Worm (Caenorhabditis elegans) whole organism, L1 larva: ENCODE data around the gene srpa-68.

Source experiments
- C04F5.9 ChIP-seq: sonication (generic microtip); optimal IDR thresholded peaks from 2 replicates; lab custom pipeline; 2016; ENCODE audit warnings: missing genetic modification characterization, missing compliant biosample characterization
- C34B4.2 ChIP-seq: sonication (generic microtip); optimal IDR thresholded peaks from 2 replicates; lab custom pipeline; 2017; ENCODE audit warnings: mild to moderate bottlenecking, missing genetic modification characterization, missing compliant biosample characterization
- F16B12.6 ChIP-seq: fragments of 150-350 bp; optimal IDR thresholded peaks from 2 replicates; lab custom pipeline; 2014; ENCODE audit warnings: missing biosample characterization, missing genetic modification characterization
- Y116A8C.19 ChIP-seq: sonication (generic microtip); optimal IDR thresholded peaks from 2 replicates; lab custom pipeline; 2016; ENCODE audit warnings: missing compliant biosample characterization, missing genetic modification characterization, borderline replicate concordance
- ceh-63 ChIP-seq: fragments of 200-800 bp; sonication (Bioruptor generic); optimal IDR thresholded peaks from 2 replicates; lab custom pipeline; 2018; ENCODE audit warnings: mild to moderate bottlenecking, missing genetic modification characterization, missing compliant biosample characterization
- ceh-88 ChIP-seq: fragments of 200-800 bp; sonication (Bioruptor generic); IDR thresholded peaks from 2 replicates; pipeline ENCODE4 v1.3.6; 2022; ENCODE audit warnings: missing genetic modification characterization, missing compliant biosample characterization
- ces-1 ChIP-seq: fragments of 150-350 bp; optimal IDR thresholded peaks from 2 replicates; lab custom pipeline; 2014; ENCODE audit warnings: missing biosample characterization, missing genetic modification reagents, missing genetic modification characterization
- dsc-1 ChIP-seq: sonication (generic microtip); optimal IDR thresholded peaks from 2 replicates; lab custom pipeline; 2016; ENCODE audit warnings: mild to moderate bottlenecking, missing genetic modification characterization, missing compliant biosample characterization
- efl-1 ChIP-seq, 4 experiments: fragments of 150-350 bp; optimal IDR thresholded peaks in 3 of 4; peaks in 1 of 4; 1 replicate in 1 of 4; 2 replicates in 3 of 4; lab custom pipeline; 2014; ENCODE audit warnings: missing biosample characterization in 2 of 4, missing genetic modification characterization in 2 of 4, missing genetic modification reagents in 2 of 4
- efl-3 ChIP-seq: fragments of 200-800 bp; sonication (Bioruptor generic); optimal IDR thresholded peaks from 2 replicates; lab custom pipeline; 2018; ENCODE audit warnings: mild to moderate bottlenecking, missing genetic modification characterization, missing compliant biosample characterization
- egl-13 ChIP-seq: sonication (generic microtip); optimal IDR thresholded peaks from 2 replicates; lab custom pipeline; 2016; ENCODE audit warnings: missing genotype, missing genetic modification reagents, missing genetic modification characterization, missing compliant biosample characterization
- elt-2 ChIP-seq: sonication (generic microtip); optimal IDR thresholded peaks from 2 replicates; lab custom pipeline; 2016; ENCODE audit warnings: missing genetic modification characterization, mild to moderate bottlenecking, inconsistent platforms, missing compliant biosample characterization, missing genetic modification reagents
- elt-3 ChIP-seq, 6 experiments: fragments of 150-350 bp in 1 of 6; sonication (generic microtip); optimal IDR thresholded peaks; 2 replicates each; lab custom pipeline; 2017 to 2018; ENCODE audit warnings: missing biosample characterization in 6 of 6, missing genetic modification characterization in 6 of 6, inconsistent platforms in 1 of 6
- fkh-10 ChIP-seq: sonication (generic microtip); optimal IDR thresholded peaks from 2 replicates; lab custom pipeline; 2017; ENCODE audit warnings: missing biosample characterization, missing genetic modification reagents, missing genetic modification characterization
- fkh-8 ChIP-seq: sonication (generic microtip); optimal IDR thresholded peaks from 2 replicates; lab custom pipeline; 2016; ENCODE audit warnings: mild to moderate bottlenecking, missing genetic modification characterization, missing compliant biosample characterization
- hpl-2 ChIP-seq: fragments of 150-350 bp; optimal IDR thresholded peaks from 2 replicates; lab custom pipeline; 2014; ENCODE audit warnings: missing biosample characterization, missing genetic modification reagents, missing genetic modification characterization
- jun-1 ChIP-seq: fragments of 150-350 bp; optimal IDR thresholded peaks from 2 replicates; lab custom pipeline; 2014; ENCODE audit warnings: missing biosample characterization, missing genetic modification reagents, missing genetic modification characterization
- lin-13 ChIP-seq: fragments of 150-350 bp; optimal IDR thresholded peaks from 2 replicates; lab custom pipeline; 2014; ENCODE audit warnings: missing biosample characterization, missing genetic modification reagents, missing genetic modification characterization
- lin-14 ChIP-seq: fragments of 200-800 bp; sonication (Bioruptor generic); optimal IDR thresholded peaks from 2 replicates; lab custom pipeline; 2018; ENCODE audit warnings: mild to moderate bottlenecking, missing genetic modification characterization, moderate library complexity, missing compliant biosample characterization
- lin-35 ChIP-seq, 2 experiments: fragments of 150-350 bp; optimal IDR thresholded peaks; 2 replicates each; lab custom pipeline; 2014; ENCODE audit warnings: missing biosample characterization in 2 of 2, missing genetic modification characterization in 2 of 2, missing genetic modification reagents in 2 of 2
- lin-39 ChIP-seq: fragments of 150-350 bp; optimal IDR thresholded peaks from 2 replicates; lab custom pipeline; 2014; ENCODE audit warnings: missing biosample characterization, missing genetic modification reagents, missing genetic modification characterization
- lir-3 ChIP-seq: sonication (generic microtip); optimal IDR thresholded peaks from 2 replicates; lab custom pipeline; 2016; ENCODE audit warnings: mild to moderate bottlenecking, missing genetic modification characterization, moderate library complexity, missing compliant biosample characterization; ENCODE audit not compliant: poor library complexity
- lsy-2 ChIP-seq, 2 experiments: fragments of 150-350 bp; optimal IDR thresholded peaks; 2 replicates each; lab custom pipeline; 2014; ENCODE audit warnings: missing biosample characterization in 2 of 2, missing genetic modification characterization in 2 of 2
- mab-9 ChIP-seq: fragments of 200-800 bp; sonication (Bioruptor generic); IDR thresholded peaks from 2 replicates; pipeline ENCODE4 v1.3.6; 2022; ENCODE audit warnings: missing genetic modification reagents, missing genetic modification characterization, missing compliant biosample characterization
- mef-2 ChIP-seq: fragments of 150-350 bp; optimal IDR thresholded peaks from 2 replicates; lab custom pipeline; 2014; ENCODE audit warnings: missing biosample characterization, missing genetic modification characterization
- mep-1 ChIP-seq: fragments of 150-350 bp; optimal IDR thresholded peaks from 2 replicates; lab custom pipeline; 2014; ENCODE audit warnings: missing biosample characterization, missing genetic modification characterization
- nhr-12 ChIP-seq: sonication (generic microtip); optimal IDR thresholded peaks from 2 replicates; lab custom pipeline; 2017; ENCODE audit warnings: missing biosample characterization, missing genetic modification characterization
- nhr-19 ChIP-seq: fragments of 200-800 bp; sonication (Bioruptor generic); conservative IDR thresholded peaks from 2 replicates; pipeline ENCODE4 v1.3.6; 2022; ENCODE audit warnings: missing genetic modification characterization, missing compliant biosample characterization
- nhr-20 ChIP-seq: sonication (generic microtip); optimal IDR thresholded peaks from 2 replicates; lab custom pipeline; 2016; ENCODE audit warnings: mild to moderate bottlenecking, missing genetic modification characterization, missing compliant biosample characterization
- nhr-237 ChIP-seq: fragments of 150-350 bp; optimal IDR thresholded peaks from 2 replicates; lab custom pipeline; 2014; ENCODE audit warnings: missing biosample characterization, missing genetic modification characterization
- nhr-28 ChIP-seq: fragments of 150-350 bp; optimal IDR thresholded peaks from 2 replicates; lab custom pipeline; 2014; ENCODE audit warnings: missing biosample characterization, missing genetic modification characterization
- nhr-47 ChIP-seq: sonication (generic microtip); optimal IDR thresholded peaks from 2 replicates; lab custom pipeline; 2016; ENCODE audit warnings: mild to moderate bottlenecking, missing genetic modification characterization, moderate library complexity, missing compliant biosample characterization
- nhr-77 ChIP-seq: fragments of 150-350 bp; optimal IDR thresholded peaks from 2 replicates; lab custom pipeline; 2014; ENCODE audit warnings: missing biosample characterization, missing genetic modification characterization
- nhr-84 ChIP-seq: sonication (generic microtip); optimal IDR thresholded peaks from 2 replicates; lab custom pipeline; 2017; ENCODE audit warnings: missing biosample characterization, missing genetic modification characterization
- nhr-85 ChIP-seq: sonication (generic microtip); peaks from one replicate; lab custom pipeline; 2016; ENCODE audit warnings: missing genetic modification characterization, inconsistent platforms, missing compliant biosample characterization
- pqm-1 ChIP-seq: sonication (generic microtip); optimal IDR thresholded peaks from 3 replicates; lab custom pipeline; 2017; ENCODE audit warnings: missing biosample characterization, missing genetic modification characterization
- rnt-1 ChIP-seq: sonication (generic microtip); optimal IDR thresholded peaks from 2 replicates; lab custom pipeline; 2016; ENCODE audit warnings: mild to moderate bottlenecking, missing genetic modification characterization, moderate library complexity, missing compliant biosample characterization
- skn-1 ChIP-seq: fragments of 150-350 bp; optimal IDR thresholded peaks from 2 replicates; lab custom pipeline; 2014; ENCODE audit warnings: missing biosample characterization, missing genetic modification characterization
- snpc-4 ChIP-seq: fragments of 150-350 bp; optimal IDR thresholded peaks from 2 replicates; lab custom pipeline; 2014; ENCODE audit warnings: missing biosample characterization, missing genetic modification characterization
- sox-4 ChIP-seq: sonication (generic microtip); optimal IDR thresholded peaks from 2 replicates; lab custom pipeline; 2016; ENCODE audit warnings: missing genetic modification characterization, missing compliant biosample characterization
- sptf-1 ChIP-seq: fragments of 150-350 bp; optimal IDR thresholded peaks from 2 replicates; lab custom pipeline; 2014; ENCODE audit warnings: missing biosample characterization, missing genetic modification characterization
- sup-37 ChIP-seq: fragments of 200-800 bp; sonication (Bioruptor generic); optimal IDR thresholded peaks from 2 replicates; lab custom pipeline; 2018; ENCODE audit warnings: mild to moderate bottlenecking, missing genetic modification characterization, missing compliant biosample characterization
- swsn-7 ChIP-seq: sonication (generic microtip); optimal IDR thresholded peaks from 2 replicates; lab custom pipeline; 2016; ENCODE audit warnings: missing genetic modification characterization, missing compliant biosample characterization
- tbx-2 ChIP-seq: sonication (generic microtip); optimal IDR thresholded peaks from 2 replicates; lab custom pipeline; 2016; ENCODE audit warnings: missing genetic modification characterization, missing compliant biosample characterization
- unc-86 ChIP-seq: sonication (generic microtip); optimal IDR thresholded peaks from 2 replicates; lab custom pipeline; 2016; ENCODE audit warnings: missing genetic modification characterization, missing compliant biosample characterization
- unc-98 ChIP-seq: fragments of 200-800 bp; sonication (Bioruptor generic); IDR thresholded peaks from 2 replicates; pipeline ENCODE4 v1.3.6; 2022; ENCODE audit warnings: missing genetic modification characterization, missing compliant biosample characterization
- vab-15 ChIP-seq: sonication (generic microtip); optimal IDR thresholded peaks from 2 replicates; lab custom pipeline; 2017; ENCODE audit warnings: missing genotype, mild to moderate bottlenecking, missing genetic modification characterization, missing compliant biosample characterization
- xbp-1 ChIP-seq: sonication (generic microtip); optimal IDR thresholded peaks from 2 replicates; lab custom pipeline; 2016; ENCODE audit warnings: missing genetic modification characterization, missing compliant biosample characterization
- zag-1 ChIP-seq: fragments of 150-350 bp; optimal IDR thresholded peaks from 2 replicates; lab custom pipeline; 2014; ENCODE audit warnings: missing biosample characterization, missing genetic modification characterization
- zip-4 ChIP-seq: fragments of 200-800 bp; sonication (Bioruptor generic); optimal IDR thresholded peaks from 2 replicates; lab custom pipeline; 2018; ENCODE audit warnings: mild to moderate bottlenecking, missing genetic modification characterization, moderate library complexity, missing compliant biosample characterization
- ztf-11 ChIP-seq, 2 experiments: sonication (generic microtip); optimal IDR thresholded peaks; 2 replicates each; lab custom pipeline; 2016 to 2017; ENCODE audit warnings: missing genetic modification characterization in 2 of 2, missing biosample characterization in 1 of 2, missing compliant biosample characterization in 1 of 2

Gene srpa-68

DNA sequence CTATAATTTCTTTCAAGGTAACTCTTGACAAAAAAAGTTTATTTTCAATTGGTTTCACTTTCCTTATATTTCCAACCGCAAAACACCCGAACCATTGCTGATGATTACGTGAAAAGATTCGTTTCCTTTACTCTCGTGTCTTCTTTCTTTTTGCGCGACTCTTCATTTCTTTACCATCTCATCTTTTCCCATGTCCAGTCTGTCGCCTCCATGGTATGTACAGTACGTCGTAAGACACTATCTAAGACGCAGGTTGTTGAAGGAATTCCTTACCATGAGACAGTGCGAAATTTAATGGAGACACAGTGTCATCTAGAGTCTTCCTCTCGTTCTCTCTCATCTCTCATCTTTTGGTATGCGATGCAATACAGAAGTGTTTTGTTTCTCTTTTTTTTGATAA is 8.7 kb upstream of the srpa-68 start (continued):
- TF ChIP-seq efl-1 (optimal IDR thresholded peaks at IDR 0.05; lab: Kevin White, UChicago) (peak; percentile 58 to 72), efl-1 (GFP tag; optimal IDR thresholded peaks at IDR 0.05 in 1 of 2; lab: Kevin White, UChicago) (peak; percentile 3 to 91), jun-1 (peak; percentile 77), rnt-1 (tag; lab: Kevin White, UChicago) (no peak), zag-1 (no peak), ceh-63 (GFP tag; lab: Kevin White, UChicago) (no peak), sup-37 (GFP tag; lab: Kevin White, UChicago) (no peak), ceh-88 (GFP tag; lab: Robert Waterston, UW) (no peak), efl-3 (GFP tag; lab: Kevin White, UChicago) (no peak), fkh-10 (GFP tag; lab: Kevin White, UChicago) (no peak), lin-39 (no peak), nhr-84 (tag; lab: Kevin White, UChicago) (no peak), swsn-7 (tag; lab: Kevin White, UChicago) (peak; percentile 37), nhr-77 (tag; lab: Kevin White, UChicago) (peak; percentile 64), fkh-8 (tag; lab: Kevin White, UChicago) (no peak), pqm-1 (tag; lab: Kevin White, UChicago) (no peak), hpl-2 (GFP tag; lab: Kevin White, UChicago) (no peak), vab-15 (tag; lab: Kevin White, UChicago) (no peak), mep-1 (peak; percentile 73), elt-2 (tag; lab: Kevin White, UChicago) (peak; percentile 43), nhr-47 (peak; percentile 35), mef-2 (no peak), lsy-2 (tag; optimal IDR thresholded peaks at IDR 0.05; lab: Kevin White, UChicago) (peak; percentile 56 to 85), ces-1 (no peak), ztf-11 (tag; optimal IDR thresholded peaks at IDR 0.05; lab: Kevin White, UChicago) (no peak), sptf-1 (tag; lab: Kevin White, UChicago) (no peak), nhr-20 (tag; lab: Kevin White, UChicago) (peak; percentile 81), tbx-2 (peak; percentile 49), skn-1 (tag; lab: Kevin White, UChicago) (peak; percentile 60), mab-9 (GFP tag; lab: Robert Waterston, UW) (no peak), egl-13 (no peak), nhr-12 (no peak)

DNA sequence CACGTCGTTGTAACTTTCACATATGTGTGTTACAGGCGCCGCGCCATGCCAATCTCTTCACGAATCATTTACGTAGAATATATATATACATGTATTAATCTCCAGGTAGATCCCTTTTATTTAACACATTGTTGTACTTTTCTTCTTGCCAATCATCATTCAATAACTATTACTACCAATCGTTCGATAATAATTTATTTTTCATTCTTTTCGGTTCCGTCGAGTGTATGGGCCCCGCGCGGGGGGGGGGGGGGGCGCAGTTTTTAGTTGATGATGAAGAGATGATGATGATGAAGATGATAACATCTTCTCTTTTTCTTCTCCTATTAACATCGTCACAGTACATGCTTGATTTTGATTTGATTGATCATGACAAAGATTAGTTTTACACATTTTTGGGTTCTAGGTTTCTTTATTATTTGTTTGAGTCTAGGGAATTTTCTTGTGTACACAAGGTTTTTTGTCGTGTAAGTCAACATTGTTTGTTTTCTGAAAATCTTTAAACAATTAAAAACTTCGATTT is 7.8 kb upstream of the srpa-68 start:
- TF ChIP-seq C04F5.9 (tag; lab: Kevin White, UChicago) (no peak), zip-4 (GFP tag; lab: Kevin White, UChicago) (no peak), sox-4 (no peak), lsy-2 (tag; optimal IDR thresholded peaks at IDR 0.05; lab: Kevin White, UChicago) (no peak), unc-98 (GFP tag; lab: Robert Waterston, UW) (no peak), lir-3 (tag; lab: Kevin White, UChicago) (no peak), fkh-10 (GFP tag; lab: Kevin White, UChicago) (no peak), Y116A8C.19 (tag; lab: Kevin White, UChicago) (no peak), ceh-88 (GFP tag; lab: Robert Waterston, UW) (no peak), nhr-84 (tag; lab: Kevin White, UChicago) (no peak), lin-13 (GFP tag; lab: Kevin White, UChicago) (no peak), hpl-2 (GFP tag; lab: Kevin White, UChicago) (no peak), xbp-1 (no peak), nhr-85 (tag; lab: Kevin White, UChicago) (peak; percentile 90), unc-86 (tag; lab: Kevin White, UChicago) (no peak), C34B4.2 (no peak), nhr-237 (tag; lab: Kevin White, UChicago) (no peak), mef-2 (no peak), snpc-4 (tag; lab: Kevin White, UChicago) (no peak), jun-1 (no peak), lin-35 (GFP tag; optimal IDR thresholded peaks at IDR 0.05; lab: Kevin White, UChicago) (no peak), elt-3 (tag; optimal IDR thresholded peaks at IDR 0.05; lab: Kevin White, UChicago) (peak in 2 of 6 experiments; percentile 6 to 23), nhr-19 (0 out of 2 replicates have a peak, but pooled peaks have one; percentile 7), nhr-28 (tag; lab: Kevin White, UChicago) (no peak), ceh-63 (GFP tag; lab: Kevin White, UChicago) (no peak), dsc-1 (tag; lab: Kevin White, UChicago) (no peak), lin-14 (GFP tag; lab: Kevin White, UChicago) (peak; percentile 35), F16B12.6 (no peak), efl-1 (optimal IDR thresholded peaks at IDR 0.05; lab: Kevin White, UChicago) (no peak), efl-1 (GFP tag; optimal IDR thresholded peaks at IDR 0.05 in 1 of 2; lab: Kevin White, UChicago) (peak in 1 of 2 experiments; percentile 36), pqm-1 (tag; lab: Kevin White, UChicago) (no peak), ztf-11 (tag; optimal IDR thresholded peaks at IDR 0.05; lab: Kevin White, UChicago) (no peak)
